Worm (Caenorhabditis elegans): ENCODE measurements around the gene mrp-6.
A peak's percentile ranks its signal among the peaks of the same experiment; 100 is the strongest.

The mrp-6 gene

DNA sequence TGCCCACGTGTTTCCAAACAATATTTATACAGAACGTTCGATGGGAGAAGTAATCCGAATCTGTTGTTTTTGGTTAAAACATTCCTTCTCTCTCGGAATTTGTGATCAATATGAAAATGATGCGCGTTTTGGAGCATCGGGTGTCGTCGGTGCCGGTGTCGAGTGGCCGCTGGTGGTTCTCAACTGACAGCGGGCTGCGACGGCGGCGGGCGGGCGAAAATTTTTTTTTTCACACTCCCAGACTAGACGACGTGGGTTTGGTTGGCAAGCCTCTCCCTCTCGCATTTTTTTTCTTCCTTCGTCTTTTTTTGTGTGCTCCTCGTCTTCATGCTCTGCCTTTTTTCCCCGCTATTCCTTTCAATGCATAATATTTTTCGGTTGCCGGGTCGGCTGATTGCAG lies 31.6 kb upstream of the mrp-6 start, which contains the start of gene W01H2.2:
Gene W01H2.2 (minus strand): TSS at position 285 of the 400 bp plus-strand sequence.
- TF ChIP-seq daf-16 (GFP tag; optimal IDR thresholded peaks at IDR 0.05), result no peak
- TF ChIP-seq daf-16 (tag; optimal IDR thresholded peaks at IDR 0.05), result no peak
- TF ChIP-seq lin-13 (GFP tag; optimal IDR thresholded peaks at IDR 0.05), result no peak
- no peak for TF ChIP-seq arid-1 (GFP tag; conservative IDR thresholded peaks at IDR 0.05)
- TF ChIP-seq egl-43 (GFP tag; IDR thresholded peaks at IDR 0.05), result peak; percentile 62
- peak; percentile 70 for TF ChIP-seq set-16 (GFP tag; IDR thresholded peaks at IDR 0.05)
- no peak for TF ChIP-seq zfp-2 (tag; optimal IDR thresholded peaks at IDR 0.05)
- TF ChIP-seq zag-1 (tag; optimal IDR thresholded peaks at IDR 0.05), result no peak
- peak; percentile 33 for TF ChIP-seq rbr-2 (tag; optimal IDR thresholded peaks at IDR 0.05)
- no peak for TF ChIP-seq jun-1 (tag; optimal IDR thresholded peaks at IDR 0.05)

DNA sequence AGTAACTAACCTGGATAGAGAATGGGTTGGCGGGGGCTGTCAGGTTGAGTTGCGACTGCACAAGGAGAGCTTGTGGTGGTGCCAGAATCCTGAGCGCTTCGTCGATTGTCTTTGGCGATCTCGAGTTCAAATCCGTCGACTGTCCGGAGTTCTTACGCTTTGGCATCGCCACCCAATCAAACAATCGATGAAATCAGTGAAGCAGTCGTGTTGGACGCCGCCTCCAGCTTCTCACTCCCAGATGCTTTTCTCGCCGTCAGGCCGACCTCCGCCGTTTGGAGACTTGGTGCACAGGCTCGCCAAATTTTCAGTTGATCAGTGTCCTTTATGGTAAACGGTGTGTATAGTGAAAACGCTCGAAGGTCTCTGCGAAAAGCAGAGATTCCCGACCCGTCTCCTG lies 30.3 kb upstream of the mrp-6 start, which contains the start of the genes F20B6.10 and hpk-1:
Gene F20B6.10 (minus strand): TSS at position 303 of the 400 bp plus-strand sequence.
Gene hpk-1 (minus strand): TSS at position 397 of the 400 bp plus-strand sequence.
- peak; percentile 55 for TF ChIP-seq set-16 (GFP tag; IDR thresholded peaks at IDR 0.05)
- 0 out of 2 replicates have a peak, but pooled peaks have one; percentile 5 for TF ChIP-seq D1046.2 (GFP tag; IDR thresholded peaks at IDR 0.05)
- 0 out of 2 replicates have a peak, but pooled peaks have one; percentile 10 for TF ChIP-seq php-3 (GFP tag; IDR thresholded peaks at IDR 0.05)
- 0 out of 2 replicates have a peak, but pooled peaks have one; percentile 31 for TF ChIP-seq nhr-42 (GFP tag; IDR thresholded peaks at IDR 0.05)
- TF ChIP-seq snpc-1.2 (GFP tag; IDR thresholded peaks at IDR 0.05), result 0 out of 2 replicates have a peak, but pooled peaks have one; percentile 30
- no peak for TF ChIP-seq nhr-76 (tag; optimal IDR thresholded peaks at IDR 0.05)
- TF ChIP-seq madf-5 (GFP tag; IDR thresholded peaks at IDR 0.05), result no peak

DNA sequence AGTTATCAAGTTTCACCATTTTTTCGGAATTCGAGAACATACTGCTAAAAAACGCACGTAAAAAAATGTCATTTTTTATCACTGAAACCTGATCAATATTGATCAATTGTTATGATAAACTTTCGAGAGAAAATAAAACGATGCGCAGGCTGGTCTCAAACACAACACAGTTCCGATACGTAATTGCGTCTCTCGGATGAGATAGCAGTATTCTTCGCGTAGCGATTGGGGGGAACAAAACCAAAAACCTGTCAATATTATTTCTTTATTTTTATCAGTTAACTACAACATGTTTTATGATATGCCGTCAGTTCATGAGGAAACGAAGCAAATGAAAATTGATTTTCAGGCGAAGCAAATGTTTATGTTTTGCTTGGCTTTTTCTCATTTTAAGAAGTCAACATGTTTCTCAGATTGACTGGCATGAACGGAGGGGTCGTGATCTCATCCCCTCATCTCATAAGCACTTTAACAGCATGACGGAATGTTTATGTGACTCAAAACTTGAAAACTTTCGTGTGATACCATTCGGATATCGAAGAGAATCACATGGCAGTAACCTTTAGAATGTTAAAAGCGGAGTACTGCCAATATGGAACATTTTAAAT lies 29.0 kb upstream of the mrp-6 start:
- TF ChIP-seq lim-7 (GFP tag; IDR thresholded peaks at IDR 0.05), result no peak
- no peak for TF ChIP-seq lin-1 (GFP tag; IDR thresholded peaks at IDR 0.05)
- TF ChIP-seq ztf-7 (tag; optimal IDR thresholded peaks at IDR 0.05), result no peak
- no peak for TF ChIP-seq nhr-10 (tag; optimal IDR thresholded peaks at IDR 0.05)
- no peak for TF ChIP-seq lin-39 (tag; optimal IDR thresholded peaks at IDR 0.05)
- TF ChIP-seq aha-1 (tag), result no peak
- no peak for TF ChIP-seq F26F4.8 (GFP tag; conservative IDR thresholded peaks at IDR 0.05)
- no peak for TF ChIP-seq cey-2 (tag; optimal IDR thresholded peaks at IDR 0.05; ENCODE audit: borderline replicate concordance, insufficient read depth)
- TF ChIP-seq zfp-2 (tag; optimal IDR thresholded peaks at IDR 0.05), result no peak
- no peak for TF ChIP-seq lin-29 (GFP tag; IDR thresholded peaks at IDR 0.05)
- TF ChIP-seq jun-1 (tag; optimal IDR thresholded peaks at IDR 0.05), result no peak
- TF ChIP-seq ctbp-1 (GFP tag; IDR thresholded peaks at IDR 0.05), result no peak
- no peak for TF ChIP-seq egl-43 (GFP tag; IDR thresholded peaks at IDR 0.05)
- TF ChIP-seq nhr-48 (tag; optimal IDR thresholded peaks at IDR 0.05), result peak; percentile 48
- peak in 1 of 2 experiments; percentile 27 for TF ChIP-seq lsy-2 (tag; optimal IDR thresholded peaks at IDR 0.05)
- TF ChIP-seq lin-13 (GFP tag; optimal IDR thresholded peaks at IDR 0.05), result peak; percentile 8
- no peak for TF ChIP-seq ama-1 (optimal IDR thresholded peaks at IDR 0.05)
- no peak for TF ChIP-seq F44E2.7 (GFP tag; IDR thresholded peaks at IDR 0.05)
- TF ChIP-seq unc-62 (GFP tag; optimal IDR thresholded peaks at IDR 0.05 in 1 of 2), result peak in 1 of 2 experiments; percentile 37
- TF ChIP-seq unc-62 (tag; optimal IDR thresholded peaks at IDR 0.05), result no peak
- TF ChIP-seq D1046.2 (GFP tag; IDR thresholded peaks at IDR 0.05), result no peak
- TF ChIP-seq ztf-11 (tag; optimal IDR thresholded peaks at IDR 0.05), result no peak
- TF ChIP-seq ceh-32 (tag; optimal IDR thresholded peaks at IDR 0.05; ENCODE audit: poor library complexity), result no peak
- TF ChIP-seq rbr-2 (tag; optimal IDR thresholded peaks at IDR 0.05), result no peak
- no peak for TF ChIP-seq dpl-1 (GFP tag; optimal IDR thresholded peaks at IDR 0.05)
- no peak for TF ChIP-seq mdt-29 (GFP tag; IDR thresholded peaks at IDR 0.05)
- TF ChIP-seq pha-4 (GFP tag; IDR thresholded peaks at IDR 0.05), result no peak
- no peak for TF ChIP-seq pha-4 (tag; optimal IDR thresholded peaks at IDR 0.05)
- TF ChIP-seq ceh-28 (tag; optimal IDR thresholded peaks at IDR 0.05), result no peak
- TF ChIP-seq daf-12 (tag; optimal IDR thresholded peaks at IDR 0.05), result no peak
- TF ChIP-seq mep-1 (tag; optimal IDR thresholded peaks at IDR 0.05), result peak; percentile 44
- no peak for TF ChIP-seq egl-27 (tag; optimal IDR thresholded peaks at IDR 0.05)
- TF ChIP-seq nhr-111 (GFP tag; optimal IDR thresholded peaks at IDR 0.05), result no peak
- TF ChIP-seq mxl-3 (GFP tag; optimal IDR thresholded peaks at IDR 0.05), result peak; percentile 33
- TF ChIP-seq mes-2 (tag; optimal IDR thresholded peaks at IDR 0.05; ENCODE audit: poor library complexity, severe bottlenecking), result no peak
- no peak for TF ChIP-seq arid-1 (GFP tag; conservative IDR thresholded peaks at IDR 0.05)
- no peak for TF ChIP-seq mdl-1 (tag; optimal IDR thresholded peaks at IDR 0.05)
- TF ChIP-seq snpc-4 (tag; optimal IDR thresholded peaks at IDR 0.05), result no peak

Measured in whole organism, L4 larva.